Worm (Caenorhabditis elegans) whole organism, late embryonic: ENCODE data around the gene ZC373.3.

Experiments
- F13H6.1 ChIP-seq: sonication (generic microtip); optimal IDR thresholded peaks from 2 replicates; lab custom pipeline; 2016; ENCODE audit warnings: missing genetic modification characterization, missing compliant biosample characterization
- K02D7.2 ChIP-seq: sonication (generic microtip); optimal IDR thresholded peaks from 2 replicates; lab custom pipeline; 2017; ENCODE audit warnings: mild to moderate bottlenecking, missing genetic modification characterization, missing compliant biosample characterization
- ceh-14 ChIP-seq: sonication (generic microtip); optimal IDR thresholded peaks from 2 replicates; lab custom pipeline; 2016; ENCODE audit warnings: missing genotype, missing genetic modification characterization, missing compliant biosample characterization
- ceh-2 ChIP-seq: sonication (generic microtip); optimal IDR thresholded peaks from 2 replicates; lab custom pipeline; 2016; ENCODE audit warnings: missing genotype, missing genetic modification characterization, missing compliant biosample characterization
- ceh-24 ChIP-seq: sonication (generic microtip); optimal IDR thresholded peaks from 2 replicates; lab custom pipeline; 2016; ENCODE audit warnings: mild to moderate bottlenecking, missing genetic modification characterization, missing compliant biosample characterization
- ceh-30 ChIP-seq: fragments of 150-350 bp; optimal IDR thresholded peaks from 2 replicates; lab custom pipeline; 2014; ENCODE audit warnings: missing biosample characterization, missing genetic modification characterization
- ceh-45 ChIP-seq: fragments of 200-800 bp; sonication (Bioruptor generic); IDR thresholded peaks from 2 replicates; pipeline ENCODE4 v1.3.6; 2022; ENCODE audit warnings: missing genetic modification reagents, missing genetic modification characterization, missing compliant biosample characterization
- ceh-9 ChIP-seq: sonication (generic microtip); optimal IDR thresholded peaks from 2 replicates; lab custom pipeline; 2016; ENCODE audit warnings: mild to moderate bottlenecking, missing genetic modification characterization, inconsistent platforms, missing compliant biosample characterization
- dmd-4 ChIP-seq: sonication (generic microtip); optimal IDR thresholded peaks from 2 replicates; lab custom pipeline; 2016; ENCODE audit warnings: borderline replicate concordance, missing genetic modification characterization, missing compliant biosample characterization
- elt-2 ChIP-seq: sonication (generic microtip); optimal IDR thresholded peaks from 2 replicates; lab custom pipeline; 2016; ENCODE audit warnings: missing genetic modification reagents, missing genetic modification characterization, missing compliant biosample characterization
- elt-4 ChIP-seq: sonication (generic microtip); optimal IDR thresholded peaks from 2 replicates; lab custom pipeline; 2016; ENCODE audit warnings: missing genetic modification characterization, missing compliant biosample characterization
- ets-4 ChIP-seq: sonication (generic microtip); optimal IDR thresholded peaks from 2 replicates; lab custom pipeline; 2016; ENCODE audit warnings: missing genetic modification characterization, missing compliant biosample characterization
- fax-1 ChIP-seq: sonication (generic microtip); optimal IDR thresholded peaks from 2 replicates; lab custom pipeline; 2016; ENCODE audit warnings: missing genotype, missing genetic modification characterization, missing compliant biosample characterization
- fkh-10 ChIP-seq: fragments of 150-350 bp; optimal IDR thresholded peaks from 2 replicates; lab custom pipeline; 2014; ENCODE audit warnings: missing biosample characterization, missing genetic modification reagents, missing genetic modification characterization
- fkh-6 ChIP-seq: sonication (generic microtip); optimal IDR thresholded peaks from 2 replicates; lab custom pipeline; 2016; ENCODE audit warnings: missing genetic modification characterization, missing compliant biosample characterization
- gmeb-2 ChIP-seq: sonication (generic microtip); optimal IDR thresholded peaks from 2 replicates; lab custom pipeline; 2016; ENCODE audit warnings: missing genetic modification characterization, inconsistent platforms, missing compliant biosample characterization
- hlh-6 ChIP-seq: sonication (generic microtip); optimal IDR thresholded peaks from 2 replicates; lab custom pipeline; 2016; ENCODE audit warnings: missing genotype, missing genetic modification characterization, missing compliant biosample characterization
- hlh-8 ChIP-seq: sonication (generic microtip); optimal IDR thresholded peaks from 2 replicates; lab custom pipeline; 2016; ENCODE audit warnings: missing genotype, missing genetic modification characterization, missing compliant biosample characterization
- lim-6 ChIP-seq: sonication (generic microtip); optimal IDR thresholded peaks from 2 replicates; lab custom pipeline; 2016; ENCODE audit warnings: missing genetic modification characterization, missing compliant biosample characterization
- mec-3 ChIP-seq: sonication (generic microtip); optimal IDR thresholded peaks from 2 replicates; lab custom pipeline; 2016; ENCODE audit warnings: borderline replicate concordance, missing genetic modification characterization, missing compliant biosample characterization
- nfya-1 ChIP-seq: sonication (generic microtip); optimal IDR thresholded peaks from 2 replicates; lab custom pipeline; 2017; ENCODE audit warnings: missing genetic modification characterization, mild to moderate bottlenecking, missing compliant biosample characterization, antibody characterized with exemption, moderate library complexity
- nhr-11 ChIP-seq: fragments of 150-350 bp; optimal IDR thresholded peaks from 2 replicates; lab custom pipeline; 2014; ENCODE audit warnings: missing biosample characterization, missing genetic modification characterization
- nhr-232 ChIP-seq: sonication (generic microtip); optimal IDR thresholded peaks from 2 replicates; lab custom pipeline; 2016; ENCODE audit warnings: missing genetic modification characterization, missing compliant biosample characterization
- npax-4 ChIP-seq: sonication (generic microtip); optimal IDR thresholded peaks from 2 replicates; lab custom pipeline; 2016; ENCODE audit warnings: missing genetic modification characterization, missing compliant biosample characterization
- odd-2 ChIP-seq: sonication (generic microtip); optimal IDR thresholded peaks from 2 replicates; lab custom pipeline; 2017; ENCODE audit warnings: antibody characterized with exemption, mild to moderate bottlenecking, missing genetic modification characterization, missing compliant biosample characterization
- pag-3 ChIP-seq: sonication (generic microtip); optimal IDR thresholded peaks from 2 replicates; lab custom pipeline; 2016; ENCODE audit warnings: missing compliant biosample characterization, missing genetic modification characterization, borderline replicate concordance
- pat-9 ChIP-seq: fragments of 200-800 bp; sonication (Bioruptor generic); optimal IDR thresholded peaks from 2 replicates; lab custom pipeline; 2018; ENCODE audit warnings: mild to moderate bottlenecking, missing genetic modification characterization, moderate library complexity, missing compliant biosample characterization
- pha-4 ChIP-seq: fragments of 150-350 bp; optimal IDR thresholded peaks from 2 replicates; lab custom pipeline; 2018; ENCODE audit warnings: missing biosample characterization, missing genetic modification reagents, missing genetic modification characterization
- pqm-1 ChIP-seq: sonication (generic microtip); optimal IDR thresholded peaks from 2 replicates; lab custom pipeline; 2016; ENCODE audit warnings: missing genetic modification characterization, missing compliant biosample characterization
- rnt-1 ChIP-seq: sonication (generic microtip); optimal IDR thresholded peaks from 2 replicates; lab custom pipeline; 2016; ENCODE audit warnings: missing genetic modification characterization, missing compliant biosample characterization
- sdc-2 ChIP-seq: sonication (generic microtip); optimal IDR thresholded peaks from 2 replicates; lab custom pipeline; 2016; ENCODE audit warnings: missing genotype, missing genetic modification characterization, missing compliant biosample characterization
- sox-4 ChIP-seq: sonication (generic microtip); optimal IDR thresholded peaks from 2 replicates; lab custom pipeline; 2017; ENCODE audit warnings: mild to moderate bottlenecking, missing genetic modification characterization, inconsistent platforms, missing compliant biosample characterization
- tbx-7 ChIP-seq: sonication (generic microtip); optimal IDR thresholded peaks from 2 replicates; lab custom pipeline; 2016; ENCODE audit warnings: missing genotype, missing genetic modification characterization, missing compliant biosample characterization
- unc-3 ChIP-seq, 2 experiments: fragments of 200-800 bp in 1 of 2; sonication (Bioruptor generic) in 1 of 2; sonication (generic microtip) in 1 of 2; conservative IDR thresholded peaks in 1 of 2; optimal IDR thresholded peaks in 1 of 2; 2 replicates each; pipeline versions ENCODE4 v1.3.6 to Lab custom; 2016 to 2022; ENCODE audit warnings: missing compliant biosample characterization in 2 of 2, missing genetic modification characterization in 2 of 2, missing genetic modification reagents in 1 of 2
- unc-42 ChIP-seq: sonication (generic microtip); optimal IDR thresholded peaks from 2 replicates; lab custom pipeline; 2016; ENCODE audit warnings: missing genotype, missing genetic modification characterization, missing compliant biosample characterization
- unc-55 ChIP-seq: sonication (generic microtip); optimal IDR thresholded peaks from 2 replicates; lab custom pipeline; 2017; ENCODE audit warnings: missing biosample characterization, missing genetic modification reagents, missing genetic modification characterization
- ztf-16 ChIP-seq: sonication (generic microtip); optimal IDR thresholded peaks from 2 replicates; lab custom pipeline; 2017; ENCODE audit warnings: missing genetic modification characterization, missing compliant biosample characterization

ZC373.3 gene

DNA sequence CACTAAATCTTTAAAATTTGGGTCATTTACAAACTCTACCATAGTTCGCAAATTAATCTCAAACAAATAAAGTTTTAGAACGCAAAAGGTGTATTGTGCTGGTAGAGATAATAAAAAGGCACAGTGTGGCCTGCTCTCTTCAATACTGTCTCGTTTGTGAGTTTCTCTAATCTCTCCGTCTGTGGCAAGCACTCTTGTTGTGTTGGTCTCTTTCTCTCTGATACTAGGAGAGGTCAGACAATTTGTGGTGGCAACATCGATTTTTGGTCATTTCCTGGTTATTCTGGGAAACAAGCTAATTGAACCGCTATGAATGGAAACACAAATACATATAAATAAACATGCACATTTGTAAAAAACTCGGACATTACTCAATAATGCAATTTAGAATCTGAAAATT lies 13.9 kb downstream of the ZC373.3 start, which contains the start of gene ZC373.5:
Gene ZC373.5, minus strand, starts transcription at position 159 of the 400 bp plus-strand sequence.
- no peak for TF ChIP-seq nhr-11
- TF ChIP-seq nhr-232 (tag; lab: Kevin White, UChicago): no peak
- TF ChIP-seq elt-2 (tag; lab: Kevin White, UChicago): peak; percentile 36
- TF ChIP-seq, all 69 proteins: peak for 1

DNA sequence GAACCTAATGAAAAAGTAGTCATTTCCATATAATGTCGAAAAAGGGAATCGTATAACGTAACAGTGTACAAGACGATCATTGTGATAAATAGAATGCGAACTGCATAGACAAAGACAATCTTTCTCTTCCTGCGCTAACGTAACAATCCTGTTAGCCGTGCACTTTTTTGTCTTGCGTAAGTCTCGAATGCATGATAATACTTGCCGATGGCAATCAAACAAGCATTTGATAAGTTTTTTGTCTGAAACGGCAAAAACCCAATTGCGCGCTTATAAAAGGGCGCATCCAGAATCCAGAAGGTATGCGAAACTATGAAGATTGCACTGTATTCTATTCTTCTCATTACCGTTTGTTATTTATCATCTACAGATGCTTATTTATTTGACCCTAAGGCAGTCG lies 14.7 kb downstream of the ZC373.3 start, which contains the start of gene dao-4:
Gene dao-4, plus strand, starts transcription at position 301 of the 400 bp plus-strand sequence.
- no peak for TF ChIP-seq ceh-24 (tag; lab: Kevin White, UChicago)

DNA sequence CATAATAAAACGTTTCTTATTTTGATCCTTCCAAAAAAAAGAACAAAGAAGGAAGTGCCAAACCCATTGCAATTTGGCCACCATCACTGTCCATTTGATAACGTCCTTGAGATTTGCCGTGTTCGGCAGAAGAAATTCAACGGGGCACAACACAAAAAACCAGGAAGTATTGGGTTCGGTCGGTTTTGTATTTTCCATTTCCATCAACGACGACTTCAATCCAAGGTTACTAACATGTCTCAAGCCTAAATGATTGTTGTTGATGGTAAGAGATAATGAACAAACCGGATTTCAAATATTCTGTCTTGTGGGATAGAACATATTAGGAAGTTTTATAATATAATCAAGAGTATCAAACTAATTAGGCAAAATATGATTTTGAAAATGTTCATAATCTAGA lies 16.0 kb downstream of the ZC373.3 start:
- TF ChIP-seq odd-2 (tag; lab: Kevin White, UChicago) (no peak), unc-42 (tag; lab: Kevin White, UChicago) (no peak), pat-9 (tag; lab: Kevin White, UChicago) (no peak), pqm-1 (tag; lab: Kevin White, UChicago) (no peak), fkh-6 (no peak), mec-3 (no peak)

DNA sequence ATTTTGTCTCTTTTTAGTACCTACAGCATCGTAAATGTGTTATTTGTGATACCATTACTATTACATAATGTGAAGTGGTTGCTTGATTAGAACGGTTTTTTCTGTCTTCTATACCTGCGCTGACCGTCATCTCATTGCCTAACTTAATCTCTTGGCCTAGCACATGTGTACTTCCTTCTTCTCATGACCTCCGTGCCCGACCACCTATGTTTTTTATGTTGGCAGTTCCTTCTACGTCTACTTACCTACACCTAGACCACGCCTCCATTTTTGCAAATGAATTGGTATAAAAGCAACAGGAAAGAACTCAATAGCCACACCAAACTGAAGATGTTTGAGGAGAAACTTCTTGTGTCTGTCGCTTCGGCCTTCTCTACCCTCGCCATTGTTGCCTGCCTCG lies 17.0 kb downstream of the ZC373.3 start, which contains the start of gene col-176:
Gene col-176, plus strand, starts transcription at position 301 of the 400 bp plus-strand sequence.
- TF ChIP-seq ceh-45 (GFP tag; lab: Robert Waterston, UW): no peak
- no peak for TF ChIP-seq unc-3 (GFP tag; conservative IDR thresholded peaks at IDR 0.05; lab: Robert Waterston, UW)
- TF ChIP-seq unc-3 (tag; optimal IDR thresholded peaks at IDR 0.05; lab: Kevin White, UChicago): no peak
- no peak for TF ChIP-seq hlh-6 (tag; lab: Kevin White, UChicago)
- TF ChIP-seq hlh-8: no peak
- TF ChIP-seq pha-4 (tag; lab: Kevin White, UChicago): no peak
- no peak for TF ChIP-seq elt-4 (tag; lab: Kevin White, UChicago)
- TF ChIP-seq ceh-30 (tag; lab: Kevin White, UChicago): no peak
- TF ChIP-seq F13H6.1: no peak
- no peak for TF ChIP-seq unc-55 (GFP tag; lab: Kevin White, UChicago)
- TF ChIP-seq ztf-16 (tag; lab: Kevin White, UChicago): no peak
- TF ChIP-seq ceh-24 (tag; lab: Kevin White, UChicago): no peak
- TF ChIP-seq rnt-1 (tag; lab: Kevin White, UChicago): no peak
- TF ChIP-seq npax-4 (tag; lab: Kevin White, UChicago): no peak
- no peak for TF ChIP-seq K02D7.2 (tag; lab: Kevin White, UChicago)
- TF ChIP-seq ceh-9 (tag; lab: Kevin White, UChicago): no peak
- no peak for TF ChIP-seq pag-3 (tag; lab: Kevin White, UChicago)
- no peak for TF ChIP-seq ceh-14
- no peak for TF ChIP-seq gmeb-2 (tag; lab: Kevin White, UChicago)
- no peak for TF ChIP-seq ets-4 (tag; lab: Kevin White, UChicago)

DNA sequence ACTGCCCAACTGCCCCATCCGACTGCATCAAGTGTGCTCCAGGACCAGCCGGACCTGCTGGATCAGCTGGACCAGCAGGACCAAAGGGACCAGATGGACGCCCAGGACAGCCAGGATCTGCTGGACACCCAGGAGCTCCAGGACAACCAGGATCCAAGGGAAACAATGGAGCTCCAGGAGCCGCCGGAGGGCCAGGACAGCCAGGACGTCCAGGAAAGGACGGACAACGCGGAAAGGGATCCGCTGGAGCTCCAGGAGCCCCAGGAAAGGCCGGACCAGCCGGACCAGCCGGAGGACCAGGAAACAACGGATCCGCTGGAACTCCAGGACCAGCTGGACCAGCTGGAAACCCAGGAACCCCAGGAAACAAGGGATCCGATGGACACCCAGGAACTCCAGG lies 17.8 kb downstream of the ZC373.3 start:
- TF ChIP-seq tbx-7 (no peak), hlh-6 (tag; lab: Kevin White, UChicago) (peak; percentile 49), rnt-1 (tag; lab: Kevin White, UChicago) (no peak), nfya-1 (no peak), pha-4 (tag; lab: Kevin White, UChicago) (no peak), sdc-2 (tag; lab: Kevin White, UChicago) (peak; percentile 3), dmd-4 (tag; lab: Kevin White, UChicago) (no peak), mec-3 (peak; percentile 26), pag-3 (tag; lab: Kevin White, UChicago) (peak; percentile 21), fkh-10 (GFP tag; lab: Kevin White, UChicago) (no peak), pat-9 (tag; lab: Kevin White, UChicago) (no peak), npax-4 (tag; lab: Kevin White, UChicago) (no peak), fax-1 (tag; lab: Kevin White, UChicago) (no peak), unc-3 (GFP tag; conservative IDR thresholded peaks at IDR 0.05; lab: Robert Waterston, UW) (no peak), unc-3 (tag; optimal IDR thresholded peaks at IDR 0.05; lab: Kevin White, UChicago) (no peak), sox-4 (tag; lab: Kevin White, UChicago) (no peak), unc-42 (tag; lab: Kevin White, UChicago) (peak; percentile 24), lim-6 (tag; lab: Kevin White, UChicago) (no peak), ceh-2 (tag; lab: Kevin White, UChicago) (no peak)
